Worm (Caenorhabditis elegans) whole organism, young adult: ENCODE measurements around the gene mod-1.

Source experiments
- B0035.1 ChIP-seq: sonication (generic microtip); optimal IDR thresholded peaks from 2 replicates; lab custom pipeline; 2016; ENCODE audit warnings: missing genetic modification characterization, mild to moderate bottlenecking, missing compliant biosample characterization, missing genotype, missing genetic modification reagents
- B0261.1 ChIP-seq: sonication (generic microtip); optimal IDR thresholded peaks from 2 replicates; lab custom pipeline; 2016; ENCODE audit warnings: mild to moderate bottlenecking, missing genetic modification characterization, moderate library complexity, missing compliant biosample characterization
- C06A6.2 ChIP-seq: fragments of 200-800 bp; sonication (Bioruptor generic); conservative IDR thresholded peaks from 2 replicates; pipeline ENCODE4 v1.3.6; 2022; ENCODE audit warnings: missing genetic modification characterization, missing compliant biosample characterization
- F10E7.11 ChIP-seq: sonication (generic microtip); optimal IDR thresholded peaks from 2 replicates; lab custom pipeline; 2017; ENCODE audit warnings: mild to moderate bottlenecking, missing genetic modification characterization, moderate library complexity, missing compliant biosample characterization
- F22D6.2 ChIP-seq: sonication (generic microtip); optimal IDR thresholded peaks from 2 replicates; lab custom pipeline; 2016; ENCODE audit warnings: mild to moderate bottlenecking, missing genetic modification characterization, missing compliant biosample characterization
- F23B12.7 ChIP-seq: sonication (generic microtip); optimal IDR thresholded peaks from 2 replicates; lab custom pipeline; 2017; ENCODE audit warnings: missing genetic modification characterization, mild to moderate bottlenecking, missing compliant biosample characterization, antibody characterized with exemption, moderate library complexity; ENCODE audit not compliant: insufficient read depth
- F52B5.7 ChIP-seq: sonication (generic microtip); optimal IDR thresholded peaks from 2 replicates; lab custom pipeline; 2016; ENCODE audit warnings: mild to moderate bottlenecking, missing genetic modification characterization, missing compliant biosample characterization
- F57C9.4 ChIP-seq: sonication (generic microtip); optimal IDR thresholded peaks from 2 replicates; lab custom pipeline; 2017; ENCODE audit warnings: mild to moderate bottlenecking, missing genetic modification characterization, missing compliant biosample characterization
- Y53G8AR.9 ChIP-seq: fragments of 200-800 bp; sonication (Bioruptor generic); conservative IDR thresholded peaks from 2 replicates; pipeline ENCODE4 v1.3.6; 2022; ENCODE audit warnings: missing genetic modification reagents, missing genetic modification characterization, missing compliant biosample characterization
- Y79H2A.3 ChIP-seq: fragments of 200-800 bp; sonication (Bioruptor generic); conservative IDR thresholded peaks from 2 replicates; pipeline ENCODE4 v1.3.6; 2022; ENCODE audit warnings: missing genetic modification reagents, missing genetic modification characterization, missing compliant biosample characterization
- Y95B8A.8 ChIP-seq: fragments of 200-800 bp; sonication (Bioruptor generic); IDR thresholded peaks from 2 replicates; pipeline ENCODE4 v1.3.6; 2022; ENCODE audit warnings: missing genetic modification reagents, missing genetic modification characterization, missing compliant biosample characterization
- aptf-3 ChIP-seq: fragments of 200-800 bp; sonication (Bioruptor generic); IDR thresholded peaks from 2 replicates; pipeline ENCODE4 v1.3.6; 2022; ENCODE audit warnings: missing genetic modification characterization, missing compliant biosample characterization
- atf-7 ChIP-seq: sonication (generic microtip); optimal IDR thresholded peaks from 2 replicates; lab custom pipeline; 2017; ENCODE audit warnings: mild to moderate bottlenecking, missing genetic modification characterization, missing compliant biosample characterization
- attf-5 ChIP-seq: fragments of 200-800 bp; sonication (Bioruptor generic); optimal IDR thresholded peaks from 2 replicates; lab custom pipeline; 2018; ENCODE audit warnings: mild to moderate bottlenecking, missing genetic modification characterization, missing compliant biosample characterization
- attf-6 ChIP-seq: fragments of 200-800 bp; sonication (Bioruptor generic); IDR thresholded peaks from 2 replicates; pipeline ENCODE4 v1.3.6; 2022; ENCODE audit warnings: missing genetic modification reagents, missing genetic modification characterization, missing compliant biosample characterization
- ceh-100 ChIP-seq: fragments of 200-800 bp; sonication (Bioruptor generic); IDR thresholded peaks from 2 replicates; pipeline ENCODE4 v1.3.6; 2022; ENCODE audit warnings: missing genetic modification reagents, missing genetic modification characterization, missing compliant biosample characterization
- die-1 ChIP-seq: sonication (generic microtip); optimal IDR thresholded peaks from 2 replicates; lab custom pipeline; 2016; ENCODE audit warnings: missing genotype, mild to moderate bottlenecking, missing genetic modification characterization, missing compliant biosample characterization
- dpff-1 ChIP-seq: sonication (generic microtip); optimal IDR thresholded peaks from 2 replicates; lab custom pipeline; 2017; ENCODE audit warnings: mild to moderate bottlenecking, missing genetic modification characterization, missing compliant biosample characterization
- egl-44 ChIP-seq: fragments of 200-800 bp; sonication (Bioruptor generic); IDR thresholded peaks from 2 replicates; pipeline ENCODE4 v1.3.6; 2022; ENCODE audit warnings: missing genetic modification reagents, missing genetic modification characterization, missing compliant biosample characterization
- ekl-4 ChIP-seq: fragments of 200-800 bp; sonication (Bioruptor generic); IDR thresholded peaks from 2 replicates; pipeline ENCODE4 v1.3.6; 2022; ENCODE audit warnings: missing genetic modification reagents, missing genetic modification characterization, missing compliant biosample characterization
- ets-4 ChIP-seq: fragments of 200-800 bp; sonication (Bioruptor generic); optimal IDR thresholded peaks from 2 replicates; lab custom pipeline; 2018; ENCODE audit warnings: mild to moderate bottlenecking, missing genetic modification characterization, missing compliant biosample characterization
- fkh-3 ChIP-seq: sonication (generic microtip); optimal IDR thresholded peaks from 2 replicates; lab custom pipeline; 2016; ENCODE audit warnings: mild to moderate bottlenecking, missing genetic modification characterization, missing compliant biosample characterization
- hlh-26 ChIP-seq: fragments of 200-800 bp; sonication (Bioruptor generic); conservative IDR thresholded peaks from 2 replicates; pipeline ENCODE4 v1.3.6; 2022; ENCODE audit warnings: missing genetic modification reagents, missing genetic modification characterization, missing compliant biosample characterization
- hmg-1.2 ChIP-seq: fragments of 200-800 bp; sonication (Bioruptor generic); IDR thresholded peaks from 2 replicates; pipeline ENCODE4 v1.3.6; 2022; ENCODE audit warnings: missing genetic modification reagents, missing genetic modification characterization, missing compliant biosample characterization
- hmg-20 ChIP-seq: fragments of 200-800 bp; sonication (Bioruptor generic); IDR thresholded peaks from 2 replicates; pipeline ENCODE4 v1.3.6; 2022; ENCODE audit warnings: missing genetic modification reagents, missing genetic modification characterization, missing compliant biosample characterization
- hrde-1 ChIP-seq: sonication (generic microtip); optimal IDR thresholded peaks from 2 replicates; lab custom pipeline; 2016; ENCODE audit warnings: missing genetic modification characterization, mild to moderate bottlenecking, missing compliant biosample characterization, moderate library complexity, missing genotype, missing genetic modification reagents, borderline replicate concordance
- lin-40 ChIP-seq: sonication (generic microtip); optimal IDR thresholded peaks from 2 replicates; lab custom pipeline; 2016; ENCODE audit warnings: missing genetic modification characterization, mild to moderate bottlenecking, missing compliant biosample characterization, missing genotype, missing genetic modification reagents
- lin-54 ChIP-seq: fragments of 200-800 bp; sonication (Bioruptor generic); optimal IDR thresholded peaks from 2 replicates; lab custom pipeline; 2018; ENCODE audit warnings: mild to moderate bottlenecking, missing genetic modification characterization, missing compliant biosample characterization
- lir-1 ChIP-seq: fragments of 200-800 bp; sonication (Bioruptor generic); conservative IDR thresholded peaks from 2 replicates; pipeline ENCODE4 v1.3.6; 2022; ENCODE audit warnings: missing genetic modification reagents, missing genetic modification characterization, missing compliant biosample characterization
- lsy-27 ChIP-seq: sonication (generic microtip); optimal IDR thresholded peaks from 2 replicates; lab custom pipeline; 2017; ENCODE audit warnings: missing genetic modification characterization, mild to moderate bottlenecking, missing compliant biosample characterization, antibody characterized with exemption, missing genotype, borderline replicate concordance; ENCODE audit not compliant: insufficient read depth
- madf-6 ChIP-seq: fragments of 200-800 bp; sonication (Bioruptor generic); IDR thresholded peaks from 2 replicates; pipeline ENCODE4 v1.3.6; 2022; ENCODE audit warnings: missing genetic modification reagents, missing genetic modification characterization, missing compliant biosample characterization
- mcd-1 ChIP-seq: fragments of 200-800 bp; sonication (Bioruptor generic); IDR thresholded peaks from 2 replicates; pipeline ENCODE4 v1.3.6; 2022; ENCODE audit warnings: missing genetic modification reagents, missing genetic modification characterization, missing compliant biosample characterization
- mes-4 ChIP-seq: sonication (generic microtip); optimal IDR thresholded peaks from 2 replicates; lab custom pipeline; 2016; ENCODE audit warnings: missing genotype, missing genetic modification characterization, missing compliant biosample characterization
- mxl-1 ChIP-seq: sonication (generic microtip); optimal IDR thresholded peaks from 2 replicates; lab custom pipeline; 2016; ENCODE audit warnings: missing genetic modification characterization, missing compliant biosample characterization
- nfya-1 ChIP-seq: sonication (generic microtip); optimal IDR thresholded peaks from 2 replicates; lab custom pipeline; 2017; ENCODE audit warnings: antibody characterized with exemption, missing compliant biosample characterization, missing genetic modification characterization, borderline replicate concordance; ENCODE audit not compliant: insufficient read depth
- nhr-120 ChIP-seq: fragments of 200-800 bp; sonication (Bioruptor generic); IDR thresholded peaks from 2 replicates; pipeline ENCODE4 v1.3.6; 2022; ENCODE audit warnings: missing genetic modification characterization, missing compliant biosample characterization
- nhr-179 ChIP-seq: sonication (generic microtip); optimal IDR thresholded peaks from 2 replicates; lab custom pipeline; 2016; ENCODE audit warnings: mild to moderate bottlenecking, missing genetic modification characterization, missing compliant biosample characterization
- nhr-27 ChIP-seq: fragments of 200-800 bp; sonication (Bioruptor generic); optimal IDR thresholded peaks from 2 replicates; lab custom pipeline; 2018; ENCODE audit warnings: mild to moderate bottlenecking, missing genetic modification characterization, moderate library complexity, missing compliant biosample characterization
- nhr-90 ChIP-seq: sonication (generic microtip); optimal IDR thresholded peaks from 2 replicates; lab custom pipeline; 2016; ENCODE audit warnings: missing genotype, mild to moderate bottlenecking, missing genetic modification characterization, missing compliant biosample characterization
- pbrm-1 ChIP-seq: fragments of 200-800 bp; sonication (Bioruptor generic); IDR thresholded peaks from 2 replicates; pipeline ENCODE4 v1.3.6; 2022; ENCODE audit warnings: missing genetic modification reagents, missing genetic modification characterization, missing compliant biosample characterization
- pha-4 ChIP-seq: fragments of 150-350 bp; sonication (generic microtip); optimal IDR thresholded peaks from 2 replicates; lab custom pipeline; 2014; ENCODE audit warnings: missing biosample characterization, missing genetic modification reagents, missing genetic modification characterization
- rec-8 ChIP-seq, 2 experiments: sonication (generic microtip); optimal IDR thresholded peaks; 2 replicates each; lab custom pipeline; 2016; ENCODE audit warnings: mild to moderate bottlenecking in 2 of 2, missing genetic modification characterization in 2 of 2, missing genetic modification reagents in 2 of 2, missing genotype in 2 of 2, missing biosample characterization in 1 of 2, missing compliant biosample characterization in 1 of 2, moderate library complexity in 1 of 2
- snpc-1.1 ChIP-seq: sonication (generic microtip); optimal IDR thresholded peaks from 2 replicates; lab custom pipeline; 2017; ENCODE audit warnings: missing genetic modification characterization, mild to moderate bottlenecking, missing compliant biosample characterization, antibody characterized with exemption, moderate library complexity, missing genotype, missing genetic modification reagents; ENCODE audit not compliant: insufficient read depth
- snpc-1.3 ChIP-seq: sonication (generic microtip); optimal IDR thresholded peaks from 2 replicates; lab custom pipeline; 2017; ENCODE audit warnings: missing genetic modification characterization, mild to moderate bottlenecking, missing compliant biosample characterization, antibody characterized with exemption, moderate library complexity, missing genotype, missing genetic modification reagents; ENCODE audit not compliant: insufficient read depth
- snpc-4 ChIP-seq, 5 experiments: fragments of 150-350 bp in 1 of 5; sonication (generic microtip) in 4 of 5; optimal IDR thresholded peaks; 2 replicates each; lab custom pipeline; 2014 to 2018; ENCODE audit warnings: missing genetic modification characterization in 5 of 5, missing biosample characterization in 3 of 5, antibody characterized with exemption in 2 of 5, mild to moderate bottlenecking in 2 of 5, missing compliant biosample characterization in 2 of 5, missing genotype in 2 of 5, moderate library complexity in 2 of 5, missing genetic modification reagents in 1 of 5
- ztf-18 ChIP-seq: sonication (generic microtip); optimal IDR thresholded peaks from 2 replicates; lab custom pipeline; 2016; ENCODE audit warnings: missing genotype, mild to moderate bottlenecking, missing genetic modification characterization, missing compliant biosample characterization
- ztf-3 ChIP-seq: fragments of 200-800 bp; sonication (Bioruptor generic); optimal IDR thresholded peaks from 2 replicates; lab custom pipeline; 2018; ENCODE audit warnings: mild to moderate bottlenecking, missing genetic modification characterization, missing compliant biosample characterization

mod-1 gene

ce11 chrV:8936184-8936589, 22.3 kb upstream of the mod-1 start, which contains the start of gene unc-23 (continued):
- TF ChIP-seq attf-5 (GFP tag; lab: Kevin White, UChicago) (peak; percentile 81), Y95B8A.8 (0 out of 2 replicates have a peak, but pooled peaks have one; percentile 43), mcd-1 (GFP tag; lab: Robert Waterston, UW) (peak; percentile 66), ztf-18 (no peak), nhr-90 (tag; lab: Kevin White, UChicago) (peak; percentile 74), die-1 (peak; percentile 10), hrde-1 (tag; lab: Kevin White, UChicago) (no peak), F57C9.4 (tag; lab: Kevin White, UChicago) (no peak), Y53G8AR.9 (peak; percentile 84), nhr-179 (tag; lab: Kevin White, UChicago) (no peak), nfya-1 (tag; lab: Kevin White, UChicago) (no peak), lsy-27 (tag; lab: Kevin White, UChicago) (no peak), ztf-3 (GFP tag; lab: Kevin White, UChicago) (peak; percentile 78), ekl-4 (peak; percentile 81), B0261.1 (tag; lab: Kevin White, UChicago) (no peak), C06A6.2 (GFP tag; lab: Robert Waterston, UW) (peak; percentile 66), lir-1 (GFP tag; lab: Robert Waterston, UW) (no peak), ceh-100 (GFP tag; lab: Robert Waterston, UW) (no peak), fkh-3 (tag; lab: Kevin White, UChicago) (no peak), snpc-1.3 (peak; percentile 2), nhr-120 (no peak), hmg-20 (GFP tag; lab: Robert Waterston, UW) (no peak), snpc-4 (GFP tag; optimal IDR thresholded peaks at IDR 0.05; lab: Kevin White, UChicago) (no peak), snpc-4 (tag; optimal IDR thresholded peaks at IDR 0.05; lab: Kevin White, UChicago) (peak in 3 of 4 experiments; percentile 36 to 40 (median 39)), F23B12.7 (no peak), mxl-1 (no peak), Y79H2A.3 (no peak), dpff-1 (tag; lab: Kevin White, UChicago) (no peak), F22D6.2 (tag; lab: Kevin White, UChicago) (peak; percentile 60), lin-54 (GFP tag; lab: Kevin White, UChicago) (peak; percentile 54), hlh-26 (no peak), egl-44 (GFP tag; lab: Robert Waterston, UW) (peak; percentile 48), mes-4 (no peak), lin-40 (peak; percentile 91), pha-4 (peak; percentile 45), ets-4 (peak; percentile 69), pbrm-1 (GFP tag; lab: Robert Waterston, UW) (peak; percentile 75), madf-6 (no peak), nhr-27 (no peak), rec-8 (tag; optimal IDR thresholded peaks at IDR 0.05; lab: Kevin White, UChicago) (no peak), snpc-1.1 (tag; lab: Kevin White, UChicago) (no peak), aptf-3 (no peak), F52B5.7 (tag; lab: Kevin White, UChicago) (no peak), B0035.1 (tag; lab: Kevin White, UChicago) (no peak), attf-6 (GFP tag; lab: Robert Waterston, UW) (no peak), F10E7.11 (tag; lab: Kevin White, UChicago) (no peak), hmg-1.2 (GFP tag; lab: Robert Waterston, UW) (peak; percentile 85), atf-7 (tag; lab: Kevin White, UChicago) (peak; percentile 87)
